Worm (Caenorhabditis elegans) whole organism, midembryonic: ENCODE data around the gene F10C1.3.

Experiments used
- cog-1 ChIP-seq: sonication (generic microtip); optimal IDR thresholded peaks from 2 replicates; lab custom pipeline; 2016; ENCODE audit warnings: missing genetic modification characterization, missing compliant biosample characterization
- flt-1 ChIP-seq: fragments of 200-800 bp; sonication (Bioruptor generic); IDR thresholded peaks from 2 replicates; pipeline ENCODE4 v1.3.6; 2022; ENCODE audit warnings: missing genetic modification characterization, missing compliant biosample characterization
- klf-2 ChIP-seq: fragments of 200-800 bp; sonication (Bioruptor generic); conservative IDR thresholded peaks from 2 replicates; pipeline ENCODE4 v1.3.6; 2022; ENCODE audit warnings: missing genetic modification reagents, missing genetic modification characterization, missing compliant biosample characterization
- tab-1 ChIP-seq: fragments of 200-800 bp; sonication (Bioruptor generic); IDR thresholded peaks from 2 replicates; pipeline ENCODE4 v1.3.6; 2022; ENCODE audit warnings: missing genetic modification characterization, missing compliant biosample characterization
- ztf-29 ChIP-seq: fragments of 200-800 bp; sonication (Bioruptor generic); IDR thresholded peaks from 2 replicates; pipeline ENCODE4 v1.3.6; 2022; ENCODE audit warnings: missing genetic modification reagents, missing genetic modification characterization, missing compliant biosample characterization

DNA sequence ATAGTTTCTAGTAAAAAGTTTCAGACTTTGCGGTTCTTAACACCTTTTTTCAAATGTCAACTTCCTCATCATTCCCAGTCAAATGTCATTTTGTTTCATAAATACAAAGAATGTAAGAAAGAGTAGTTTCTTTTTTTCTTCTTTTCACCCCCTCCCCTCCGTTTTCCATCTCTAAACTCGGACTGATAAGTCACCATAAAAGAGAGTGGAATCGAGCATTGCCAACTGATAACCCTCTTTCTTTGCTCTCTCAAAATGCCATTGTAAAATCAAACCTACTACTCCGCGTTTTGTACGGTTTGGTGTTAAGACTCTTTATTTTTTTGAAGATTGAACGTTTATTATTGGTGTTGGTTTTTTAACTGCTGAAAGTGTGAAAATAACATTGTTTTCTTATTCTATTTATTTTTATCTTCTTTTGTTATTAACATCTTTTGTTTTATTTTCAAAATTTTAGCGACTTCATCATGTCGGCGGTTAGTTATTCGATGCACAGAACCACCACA is 7.8 kb downstream of the F10C1.3 start, which contains the start of gene ifb-2:
- TF ChIP-seq klf-2, result no peak
- no peak for TF ChIP-seq flt-1 (GFP tag; lab: Robert Waterston, UW)
- TF ChIP-seq tab-1 (GFP tag; lab: Robert Waterston, UW), result no peak
- no peak for TF ChIP-seq ztf-29
- TF ChIP-seq cog-1, result no peak
